Worm (Caenorhabditis elegans) whole organism, late embryonic: ENCODE results near the gene F44E5.5.

Source experiments
- C38D4.7 ChIP-seq: fragments of 200-800 bp; sonication (Bioruptor generic); optimal IDR thresholded peaks from 2 replicates; lab custom pipeline; 2018; ENCODE audit warnings: mild to moderate bottlenecking, missing genetic modification characterization, moderate library complexity, missing compliant biosample characterization
- F13H6.1 ChIP-seq: sonication (generic microtip); optimal IDR thresholded peaks from 2 replicates; lab custom pipeline; 2016; ENCODE audit warnings: missing genetic modification characterization, missing compliant biosample characterization
- K02D7.2 ChIP-seq: sonication (generic microtip); optimal IDR thresholded peaks from 2 replicates; lab custom pipeline; 2017; ENCODE audit warnings: mild to moderate bottlenecking, missing genetic modification characterization, missing compliant biosample characterization
- T23F11.4 ChIP-seq: fragments of 200-800 bp; sonication (Bioruptor generic); optimal IDR thresholded peaks from 2 replicates; lab custom pipeline; 2018; ENCODE audit warnings: mild to moderate bottlenecking, missing genetic modification characterization, missing compliant biosample characterization
- ahr-1 ChIP-seq: sonication (generic microtip); optimal IDR thresholded peaks from 2 replicates; lab custom pipeline; 2016; ENCODE audit warnings: missing genetic modification characterization, missing compliant biosample characterization
- ama-1 ChIP-seq: fragments of 150-350 bp; optimal IDR thresholded peaks from 2 replicates; lab custom pipeline; 2014
- ceh-19 ChIP-seq: fragments of 200-800 bp; sonication (Bioruptor generic); optimal IDR thresholded peaks from 2 replicates; lab custom pipeline; 2018; ENCODE audit warnings: mild to moderate bottlenecking, missing genetic modification characterization, missing compliant biosample characterization
- ceh-30 ChIP-seq: fragments of 150-350 bp; optimal IDR thresholded peaks from 2 replicates; lab custom pipeline; 2014; ENCODE audit warnings: missing biosample characterization, missing genetic modification characterization
- ceh-31 ChIP-seq: sonication (generic microtip); optimal IDR thresholded peaks from 2 replicates; lab custom pipeline; 2016; ENCODE audit warnings: missing genetic modification characterization, missing compliant biosample characterization
- ceh-34 ChIP-seq: sonication (generic microtip); optimal IDR thresholded peaks from 2 replicates; lab custom pipeline; 2016; ENCODE audit warnings: mild to moderate bottlenecking, missing genetic modification characterization, missing compliant biosample characterization
- ceh-48 ChIP-seq: sonication (generic microtip); optimal IDR thresholded peaks from 2 replicates; lab custom pipeline; 2016; ENCODE audit warnings: missing genetic modification characterization, inconsistent platforms, missing compliant biosample characterization
- ceh-6 ChIP-seq: fragments of 200-800 bp; sonication (Bioruptor generic); optimal IDR thresholded peaks from 2 replicates; lab custom pipeline; 2018; ENCODE audit warnings: mild to moderate bottlenecking, missing genetic modification characterization, missing compliant biosample characterization
- ceh-9 ChIP-seq: sonication (generic microtip); optimal IDR thresholded peaks from 2 replicates; lab custom pipeline; 2016; ENCODE audit warnings: mild to moderate bottlenecking, missing genetic modification characterization, inconsistent platforms, missing compliant biosample characterization
- dmd-4 ChIP-seq: sonication (generic microtip); optimal IDR thresholded peaks from 2 replicates; lab custom pipeline; 2016; ENCODE audit warnings: borderline replicate concordance, missing genetic modification characterization, missing compliant biosample characterization
- elt-2 ChIP-seq: sonication (generic microtip); optimal IDR thresholded peaks from 2 replicates; lab custom pipeline; 2016; ENCODE audit warnings: missing genetic modification reagents, missing genetic modification characterization, missing compliant biosample characterization
- eyg-1 ChIP-seq: sonication (generic microtip); optimal IDR thresholded peaks from 2 replicates; lab custom pipeline; 2016; ENCODE audit warnings: missing genotype, missing genetic modification characterization, missing compliant biosample characterization
- fax-1 ChIP-seq: sonication (generic microtip); optimal IDR thresholded peaks from 2 replicates; lab custom pipeline; 2016; ENCODE audit warnings: missing genotype, missing genetic modification characterization, missing compliant biosample characterization
- fkh-10 ChIP-seq: fragments of 150-350 bp; optimal IDR thresholded peaks from 2 replicates; lab custom pipeline; 2014; ENCODE audit warnings: missing biosample characterization, missing genetic modification reagents, missing genetic modification characterization
- fkh-6 ChIP-seq: sonication (generic microtip); optimal IDR thresholded peaks from 2 replicates; lab custom pipeline; 2016; ENCODE audit warnings: missing genetic modification characterization, missing compliant biosample characterization
- hlh-13 ChIP-seq: fragments of 200-800 bp; sonication (Bioruptor generic); optimal IDR thresholded peaks from 2 replicates; lab custom pipeline; 2018; ENCODE audit warnings: mild to moderate bottlenecking, missing genetic modification characterization, missing compliant biosample characterization
- hlh-30 ChIP-seq: sonication (generic microtip); optimal IDR thresholded peaks from 2 replicates; lab custom pipeline; 2017; ENCODE audit warnings: antibody characterized with exemption, missing genetic modification characterization, missing compliant biosample characterization; ENCODE audit not compliant: insufficient read depth
- hlh-6 ChIP-seq: sonication (generic microtip); optimal IDR thresholded peaks from 2 replicates; lab custom pipeline; 2016; ENCODE audit warnings: missing genotype, missing genetic modification characterization, missing compliant biosample characterization
- lim-6 ChIP-seq: sonication (generic microtip); optimal IDR thresholded peaks from 2 replicates; lab custom pipeline; 2016; ENCODE audit warnings: missing genetic modification characterization, missing compliant biosample characterization
- lin-11 ChIP-seq: fragments of 200-800 bp; sonication (Bioruptor generic); optimal IDR thresholded peaks from 2 replicates; lab custom pipeline; 2018; ENCODE audit warnings: mild to moderate bottlenecking, missing genetic modification characterization, missing compliant biosample characterization
- madf-2 ChIP-seq: sonication (generic microtip); optimal IDR thresholded peaks from 2 replicates; lab custom pipeline; 2017; ENCODE audit warnings: missing genetic modification characterization, missing compliant biosample characterization
- mec-3 ChIP-seq: sonication (generic microtip); optimal IDR thresholded peaks from 2 replicates; lab custom pipeline; 2016; ENCODE audit warnings: borderline replicate concordance, missing genetic modification characterization, missing compliant biosample characterization
- nfya-1 ChIP-seq: sonication (generic microtip); optimal IDR thresholded peaks from 2 replicates; lab custom pipeline; 2017; ENCODE audit warnings: missing genetic modification characterization, mild to moderate bottlenecking, missing compliant biosample characterization, antibody characterized with exemption, moderate library complexity
- npax-4 ChIP-seq: sonication (generic microtip); optimal IDR thresholded peaks from 2 replicates; lab custom pipeline; 2016; ENCODE audit warnings: missing genetic modification characterization, missing compliant biosample characterization
- odd-2 ChIP-seq: sonication (generic microtip); optimal IDR thresholded peaks from 2 replicates; lab custom pipeline; 2017; ENCODE audit warnings: antibody characterized with exemption, mild to moderate bottlenecking, missing genetic modification characterization, missing compliant biosample characterization
- pat-9 ChIP-seq: fragments of 200-800 bp; sonication (Bioruptor generic); optimal IDR thresholded peaks from 2 replicates; lab custom pipeline; 2018; ENCODE audit warnings: mild to moderate bottlenecking, missing genetic modification characterization, moderate library complexity, missing compliant biosample characterization
- pros-1 ChIP-seq: fragments of 150-350 bp; optimal IDR thresholded peaks from 2 replicates; lab custom pipeline; 2014; ENCODE audit warnings: missing biosample characterization, missing genetic modification reagents, missing genetic modification characterization
- ref-2 ChIP-seq: sonication (generic microtip); optimal IDR thresholded peaks from 2 replicates; lab custom pipeline; 2016; ENCODE audit warnings: missing genetic modification characterization, missing compliant biosample characterization
- syd-9 ChIP-seq: sonication (generic microtip); optimal IDR thresholded peaks from 2 replicates; lab custom pipeline; 2016; ENCODE audit warnings: mild to moderate bottlenecking, missing genetic modification characterization, moderate library complexity, missing compliant biosample characterization
- tbx-2 ChIP-seq: sonication (generic microtip); optimal IDR thresholded peaks from 2 replicates; lab custom pipeline; 2016; ENCODE audit warnings: missing genetic modification characterization, missing compliant biosample characterization
- tbx-7 ChIP-seq: sonication (generic microtip); optimal IDR thresholded peaks from 2 replicates; lab custom pipeline; 2016; ENCODE audit warnings: missing genotype, missing genetic modification characterization, missing compliant biosample characterization
- unc-42 ChIP-seq: sonication (generic microtip); optimal IDR thresholded peaks from 2 replicates; lab custom pipeline; 2016; ENCODE audit warnings: missing genotype, missing genetic modification characterization, missing compliant biosample characterization
- unc-55 ChIP-seq: sonication (generic microtip); optimal IDR thresholded peaks from 2 replicates; lab custom pipeline; 2017; ENCODE audit warnings: missing biosample characterization, missing genetic modification reagents, missing genetic modification characterization
- zip-5 ChIP-seq: sonication (generic microtip); optimal IDR thresholded peaks from 2 replicates; lab custom pipeline; 2016; ENCODE audit warnings: missing genetic modification characterization, missing compliant biosample characterization

F44E5.5 gene

ce11 chrII:11731174-11731724 is 28.2 kb upstream of the F44E5.5 start:
- TF ChIP-seq elt-2 (tag; lab: Kevin White, UChicago) (peak; percentile 62), ceh-31 (no peak)

- no peak for TF ChIP-seq C38D4.7 (GFP tag; lab: Kevin White, UChicago)
- no peak for TF ChIP-seq T23F11.4
- no peak for TF ChIP-seq eyg-1 (tag; lab: Kevin White, UChicago)
- no peak for TF ChIP-seq unc-42 (tag; lab: Kevin White, UChicago)
- TF ChIP-seq odd-2 (tag; lab: Kevin White, UChicago), result no peak
- TF ChIP-seq ceh-48 (tag; lab: Kevin White, UChicago), result no peak
- TF ChIP-seq fkh-6 (tag; lab: Kevin White, UChicago), result no peak
Observed at ce11 chrII:11732513-11732912, 26.9 kb upstream of the F44E5.5 start, which contains the start of gene F13D12.8. TSS of gene F13D12.8 (minus strand) at chrII:11732594.

DNA sequence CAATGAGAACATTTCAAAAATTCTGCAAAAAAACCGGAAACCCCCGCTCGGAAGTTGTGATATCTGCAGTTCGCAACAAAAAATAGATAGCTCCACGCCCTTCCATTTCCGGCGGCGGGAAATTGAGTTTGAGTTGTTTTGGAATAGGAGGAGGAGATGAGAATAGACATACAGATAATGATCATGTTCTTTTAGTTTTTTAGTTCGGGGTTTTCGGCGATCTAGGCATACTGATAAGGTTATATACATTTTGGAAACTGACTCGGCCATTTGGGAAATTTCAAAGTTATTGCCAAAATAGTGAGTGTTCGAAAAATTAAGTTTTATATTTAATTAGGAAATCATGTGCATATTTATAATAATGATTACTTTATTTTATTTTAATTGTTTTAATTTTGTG is 25.6 kb upstream of the F44E5.5 start:
- TF ChIP-seq pros-1 (tag; lab: Kevin White, UChicago) (no peak), tbx-2 (tag; lab: Kevin White, UChicago) (no peak), ceh-48 (tag; lab: Kevin White, UChicago) (no peak), K02D7.2 (tag; lab: Kevin White, UChicago) (no peak), dmd-4 (tag; lab: Kevin White, UChicago) (no peak), ceh-34 (tag; lab: Kevin White, UChicago) (no peak), npax-4 (tag; lab: Kevin White, UChicago) (no peak), fkh-10 (no peak), ceh-31 (no peak), ceh-9 (tag; lab: Kevin White, UChicago) (no peak)
- TF ChIP-seq, all 69 proteins: peak for 0

DNA sequence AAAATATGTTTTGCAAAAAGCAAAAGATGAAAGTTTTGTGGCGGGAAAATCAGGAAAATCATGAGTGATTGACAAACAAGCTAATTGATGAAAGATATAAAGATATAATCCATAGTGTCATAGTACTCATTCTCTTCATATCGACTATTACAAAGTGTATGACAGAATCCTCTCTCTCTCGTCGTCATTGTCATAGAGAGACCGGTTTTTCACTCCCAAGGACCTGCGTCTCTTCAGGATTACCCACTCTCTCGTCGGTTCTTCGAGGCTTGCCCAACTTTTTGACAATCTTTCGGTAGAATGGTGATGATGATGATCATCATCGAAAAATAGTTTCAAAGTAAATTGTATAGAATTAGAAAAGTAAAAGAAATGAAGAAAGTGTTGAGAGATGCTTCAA is 22.1 kb upstream of the F44E5.5 start:
- peak; percentile 68 for TF ChIP-seq unc-55 (GFP tag; lab: Kevin White, UChicago)
- no peak for TF ChIP-seq pat-9 (tag; lab: Kevin White, UChicago)

DNA sequence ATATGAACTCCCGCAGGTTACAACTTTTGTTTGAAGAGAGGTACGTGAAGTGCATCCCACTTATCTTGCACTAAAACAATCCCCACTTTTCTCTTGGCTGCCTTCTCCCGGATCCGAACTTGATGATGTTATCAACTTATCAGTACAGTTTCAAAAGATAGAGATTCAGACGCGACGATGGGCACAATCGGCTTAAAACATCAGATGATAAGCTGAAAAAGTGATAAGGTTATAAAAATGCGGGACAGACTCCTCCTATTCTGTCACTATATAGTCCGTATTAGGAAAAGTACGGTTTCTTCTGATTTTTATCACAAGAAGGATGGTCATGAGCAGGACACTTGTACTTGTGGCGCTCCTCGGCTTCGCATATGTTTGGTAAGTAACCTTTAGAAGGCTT is 20.3 kb upstream of the F44E5.5 start, which contains the start of gene ctsa-1.2:
TSS of gene ctsa-1.2 (plus strand) at position 160 of the 400 bp plus-strand sequence.
- TF ChIP-seq pat-9 (tag; lab: Kevin White, UChicago) (no peak), elt-2 (tag; lab: Kevin White, UChicago) (peak; percentile 74)

ce11 chrII:11742320-11742719 is 17.1 kb upstream of the F44E5.5 start:
- TF ChIP-seq ceh-31 (no peak), lim-6 (tag; lab: Kevin White, UChicago) (no peak), tbx-2 (tag; lab: Kevin White, UChicago) (no peak), unc-42 (tag; lab: Kevin White, UChicago) (no peak), ceh-6 (no peak), fax-1 (no peak), pros-1 (tag; lab: Kevin White, UChicago) (no peak), fkh-6 (tag; lab: Kevin White, UChicago) (no peak), mec-3 (no peak), madf-2 (tag; lab: Kevin White, UChicago) (no peak)
- TF ChIP-seq, all 69 proteins: peak for 0

DNA sequence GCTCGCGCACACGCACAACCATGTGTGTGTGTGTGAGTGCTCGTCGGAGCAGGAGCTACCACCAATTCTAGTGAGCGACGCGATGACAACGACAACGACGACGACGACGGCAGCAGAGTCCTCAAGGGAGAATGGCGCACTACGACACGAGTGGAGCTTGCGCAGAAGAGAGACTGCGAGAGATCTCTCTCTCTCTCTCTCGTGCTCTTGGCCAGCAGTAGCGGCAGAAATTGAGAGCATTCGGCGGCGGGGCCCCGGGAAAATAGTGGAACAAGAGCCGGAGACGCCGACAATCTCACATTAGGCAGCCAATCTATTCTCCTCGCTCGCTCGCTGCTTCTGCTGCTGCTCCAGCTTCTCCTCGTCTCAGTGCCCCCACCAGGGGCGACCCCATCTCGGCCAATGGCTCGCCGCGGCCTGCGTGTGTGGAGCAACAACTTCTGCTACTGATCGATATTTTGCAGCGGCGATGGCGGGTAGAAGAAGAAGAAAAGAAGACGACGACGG is 12.6 kb upstream of the F44E5.5 start:
- TF ChIP-seq tbx-7, result no peak
- peak; percentile 68 for TF ChIP-seq hlh-6 (tag; lab: Kevin White, UChicago)
- peak; percentile 18 for TF ChIP-seq fax-1
- peak; percentile 74 for TF ChIP-seq ceh-19
- TF ChIP-seq ahr-1 (tag; lab: Kevin White, UChicago), result peak; percentile 35
- no peak for TF ChIP-seq zip-5
- TF ChIP-seq hlh-30, result peak; percentile 64
- no peak for TF ChIP-seq hlh-13 (GFP tag; lab: Kevin White, UChicago)
- peak; percentile 38 for TF ChIP-seq ref-2
- TF ChIP-seq ceh-30 (tag; lab: Kevin White, UChicago), result no peak
- peak; percentile 79 for TF ChIP-seq syd-9 (tag; lab: Kevin White, UChicago)
- peak; percentile 80 for TF ChIP-seq tbx-2 (tag; lab: Kevin White, UChicago)
- TF ChIP-seq ama-1 (lab: Kevin White, UChicago), result peak; percentile 26
- TF ChIP-seq nfya-1 (tag; lab: Kevin White, UChicago), result peak; percentile 94
- TF ChIP-seq ceh-34 (tag; lab: Kevin White, UChicago), result peak; percentile 71
- TF ChIP-seq unc-55 (GFP tag; lab: Kevin White, UChicago), result peak; percentile 85
- peak; percentile 83 for TF ChIP-seq unc-42 (tag; lab: Kevin White, UChicago)
- TF ChIP-seq C38D4.7 (GFP tag; lab: Kevin White, UChicago), result peak; percentile 43
- TF ChIP-seq F13H6.1 (tag; lab: Kevin White, UChicago), result peak; percentile 15
- no peak for TF ChIP-seq pat-9 (tag; lab: Kevin White, UChicago)
- TF ChIP-seq pros-1 (tag; lab: Kevin White, UChicago), result peak; percentile 2
- TF ChIP-seq lin-11 (tag; lab: Kevin White, UChicago), result no peak
